Worm (Caenorhabditis elegans) whole organism, L4/young adult: ENCODE data around the gene Y50D4B.6.

Experiments
- W03F9.2 ChIP-seq: fragments of 150-350 bp; optimal IDR thresholded peaks from 2 replicates; lab custom pipeline; 2014; ENCODE audit warnings: missing biosample characterization, missing genetic modification characterization
- dao-5 ChIP-seq: sonication (generic microtip); optimal IDR thresholded peaks from 2 replicates; lab custom pipeline; 2016; ENCODE audit warnings: missing genotype, missing genetic modification characterization, moderate library complexity, missing compliant biosample characterization

DNA sequence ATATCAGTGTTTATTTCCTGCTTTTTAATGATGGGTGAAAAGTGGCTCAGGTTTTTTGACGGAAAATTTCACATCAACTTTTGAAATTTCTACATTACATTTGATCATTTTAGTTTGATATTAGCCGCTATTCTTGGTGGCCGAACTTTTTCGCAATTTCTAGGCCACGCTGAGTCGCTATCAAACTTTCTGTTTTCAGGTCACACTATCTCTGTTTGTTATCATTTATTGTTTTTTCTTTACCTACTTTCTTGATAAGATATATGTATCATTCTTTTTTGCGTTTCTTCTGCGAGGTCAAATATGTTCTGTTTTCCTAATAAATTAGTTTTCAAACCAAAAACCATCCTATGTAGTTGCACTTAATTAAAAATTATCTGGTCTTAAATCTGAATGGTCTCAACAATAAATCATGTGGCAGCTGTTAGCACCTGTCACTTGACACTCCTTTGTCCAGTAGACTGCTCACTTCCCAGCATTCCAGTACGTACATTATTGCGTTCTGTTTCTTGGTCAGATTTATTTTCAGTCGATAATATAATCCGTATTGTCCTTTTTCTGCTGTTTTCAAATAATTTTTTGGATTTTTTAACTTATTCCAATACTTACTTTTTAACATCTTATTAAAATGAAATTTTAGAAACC, 23.8 kb upstream of the Y50D4B.6 start:
- TF ChIP-seq dao-5 (tag; lab: Kevin White, UChicago) = no peak
- TF ChIP-seq W03F9.2 (tag; lab: Kevin White, UChicago) = no peak
